Fruit fly (Drosophila melanogaster) whole organism, adult: ENCODE measurements around the gene GstD10.

Experiments
- CG14711 ChIP-seq: fragments of 200-800 bp; sonication (Bioruptor generic); optimal IDR thresholded peaks from 2 replicates; lab custom pipeline; 2018; ENCODE audit warnings: missing biosample characterization, mild to moderate bottlenecking, missing genetic modification characterization, moderate library complexity
- CG33017 ChIP-seq: fragments of 200-800 bp; sonication (Bioruptor generic); optimal IDR thresholded peaks from 2 replicates; lab custom pipeline; 2018; ENCODE audit warnings: missing biosample characterization, mild to moderate bottlenecking, missing genetic modification characterization, moderate library complexity
- Hr96 ChIP-seq: fragments of 200-800 bp; sonication (Bioruptor generic); optimal IDR thresholded peaks from 2 replicates; lab custom pipeline; 2016; ENCODE audit warnings: missing biosample characterization, missing genetic modification characterization
- Mnt ChIP-seq: fragments of 200-800 bp; sonication (Bioruptor generic); optimal IDR thresholded peaks from 2 replicates; lab custom pipeline; 2016; ENCODE audit warnings: missing biosample characterization, mild to moderate bottlenecking, missing genetic modification characterization
- bab1 ChIP-seq: fragments of 200-800 bp; sonication (Bioruptor generic); optimal IDR thresholded peaks from 3 replicates; lab custom pipeline; 2019; ENCODE audit warnings: missing biosample characterization, mild to moderate bottlenecking, missing genetic modification characterization, moderate library complexity
- pad ChIP-seq: fragments of 200-800 bp; sonication (Bioruptor generic); optimal IDR thresholded peaks from 3 replicates; lab custom pipeline; 2017; ENCODE audit warnings: missing biosample characterization, missing genetic modification characterization, mild to moderate bottlenecking, moderate library complexity, missing genetic modification reagents

dm6 chr3R:12413274-12413958 lies 47.9 kb upstream of the GstD10 start, which contains the start of the genes Dip-C and pps:
- TF ChIP-seq bab1 (GFP tag; lab: Kevin White, UChicago) (peak; percentile 14), CG33017 (tag; lab: Kevin White, UChicago) (peak; percentile 27), Mnt (GFP tag; lab: Kevin White, UChicago) (peak; percentile 10), Hr96 (no peak), pad (no peak), CG14711 (tag; lab: Kevin White, UChicago) (no peak)
